Worm (Caenorhabditis elegans) whole organism, late embryonic: ENCODE data around the gene sodh-2.

Experiments
- T23F11.4 ChIP-seq: fragments of 200-800 bp; sonication (Bioruptor generic); optimal IDR thresholded peaks from 2 replicates; lab custom pipeline; 2018; ENCODE audit warnings: mild to moderate bottlenecking, missing genetic modification characterization, missing compliant biosample characterization
- ceh-24 ChIP-seq: sonication (generic microtip); optimal IDR thresholded peaks from 2 replicates; lab custom pipeline; 2016; ENCODE audit warnings: mild to moderate bottlenecking, missing genetic modification characterization, missing compliant biosample characterization
- elt-2 ChIP-seq: sonication (generic microtip); optimal IDR thresholded peaks from 2 replicates; lab custom pipeline; 2016; ENCODE audit warnings: missing genetic modification reagents, missing genetic modification characterization, missing compliant biosample characterization
- hlh-8 ChIP-seq: sonication (generic microtip); optimal IDR thresholded peaks from 2 replicates; lab custom pipeline; 2016; ENCODE audit warnings: missing genotype, missing genetic modification characterization, missing compliant biosample characterization
- lin-11 ChIP-seq: fragments of 200-800 bp; sonication (Bioruptor generic); optimal IDR thresholded peaks from 2 replicates; lab custom pipeline; 2018; ENCODE audit warnings: mild to moderate bottlenecking, missing genetic modification characterization, missing compliant biosample characterization
- nfya-1 ChIP-seq: sonication (generic microtip); optimal IDR thresholded peaks from 2 replicates; lab custom pipeline; 2017; ENCODE audit warnings: missing genetic modification characterization, mild to moderate bottlenecking, missing compliant biosample characterization, antibody characterized with exemption, moderate library complexity
- nhr-11 ChIP-seq: fragments of 150-350 bp; optimal IDR thresholded peaks from 2 replicates; lab custom pipeline; 2014; ENCODE audit warnings: missing biosample characterization, missing genetic modification characterization
- pat-9 ChIP-seq: fragments of 200-800 bp; sonication (Bioruptor generic); optimal IDR thresholded peaks from 2 replicates; lab custom pipeline; 2018; ENCODE audit warnings: mild to moderate bottlenecking, missing genetic modification characterization, moderate library complexity, missing compliant biosample characterization
- pax-1 ChIP-seq: fragments of 150-350 bp; optimal IDR thresholded peaks from 2 replicates; lab custom pipeline; 2014; ENCODE audit warnings: missing biosample characterization, missing genetic modification characterization
- pqm-1 ChIP-seq: sonication (generic microtip); optimal IDR thresholded peaks from 2 replicates; lab custom pipeline; 2016; ENCODE audit warnings: missing genetic modification characterization, missing compliant biosample characterization
- rnt-1 ChIP-seq: sonication (generic microtip); optimal IDR thresholded peaks from 2 replicates; lab custom pipeline; 2016; ENCODE audit warnings: missing genetic modification characterization, missing compliant biosample characterization
- sox-4 ChIP-seq: sonication (generic microtip); optimal IDR thresholded peaks from 2 replicates; lab custom pipeline; 2017; ENCODE audit warnings: mild to moderate bottlenecking, missing genetic modification characterization, inconsistent platforms, missing compliant biosample characterization
- tbx-2 ChIP-seq: sonication (generic microtip); optimal IDR thresholded peaks from 2 replicates; lab custom pipeline; 2016; ENCODE audit warnings: missing genetic modification characterization, missing compliant biosample characterization

DNA sequence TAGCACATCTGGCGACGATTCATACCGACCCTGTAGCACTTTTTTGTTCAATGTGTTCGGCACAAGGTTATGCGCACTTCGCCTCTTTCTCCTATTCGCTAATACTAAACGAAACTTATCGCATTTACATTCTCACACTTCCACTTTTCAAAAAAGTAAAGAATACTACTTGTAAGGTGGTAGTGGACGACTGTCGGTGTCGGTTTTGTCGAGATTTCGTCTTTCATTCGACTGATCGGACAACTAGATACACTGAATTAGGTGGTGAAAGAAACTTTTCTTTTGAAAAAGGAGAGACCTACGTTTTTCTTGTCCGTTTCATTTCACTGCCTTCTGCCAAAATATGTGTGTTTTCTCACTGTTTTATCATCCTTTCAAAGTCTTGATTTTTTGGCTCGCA is 6.6 kb upstream of the sodh-2 start:
- TF ChIP-seq rnt-1 (tag; lab: Kevin White, UChicago) (no peak), pqm-1 (tag; lab: Kevin White, UChicago) (no peak), pat-9 (no peak), sox-4 (tag; lab: Kevin White, UChicago) (no peak), pax-1 (tag; lab: Kevin White, UChicago) (no peak), ceh-24 (tag; lab: Kevin White, UChicago) (no peak), elt-2 (tag; lab: Kevin White, UChicago) (no peak), lin-11 (tag; lab: Kevin White, UChicago) (no peak), nfya-1 (tag; lab: Kevin White, UChicago) (no peak), tbx-2 (no peak), T23F11.4 (GFP tag; lab: Kevin White, UChicago) (no peak), nhr-11 (tag; lab: Kevin White, UChicago) (no peak), hlh-8 (tag; lab: Kevin White, UChicago) (no peak)
